Fruit fly (Drosophila melanogaster) S2 (cell line): ENCODE results near the gene heph.

Source experiments
- CG8478 ChIP-seq: fragments of >200 bp; optimal IDR thresholded peaks from 2 replicates; lab custom pipeline; 2018
- CTCF ChIP-seq, 2 experiments: fragments of >200 bp; optimal IDR thresholded peaks; 2 replicates each; lab custom pipeline; 2018

The heph gene

DNA sequence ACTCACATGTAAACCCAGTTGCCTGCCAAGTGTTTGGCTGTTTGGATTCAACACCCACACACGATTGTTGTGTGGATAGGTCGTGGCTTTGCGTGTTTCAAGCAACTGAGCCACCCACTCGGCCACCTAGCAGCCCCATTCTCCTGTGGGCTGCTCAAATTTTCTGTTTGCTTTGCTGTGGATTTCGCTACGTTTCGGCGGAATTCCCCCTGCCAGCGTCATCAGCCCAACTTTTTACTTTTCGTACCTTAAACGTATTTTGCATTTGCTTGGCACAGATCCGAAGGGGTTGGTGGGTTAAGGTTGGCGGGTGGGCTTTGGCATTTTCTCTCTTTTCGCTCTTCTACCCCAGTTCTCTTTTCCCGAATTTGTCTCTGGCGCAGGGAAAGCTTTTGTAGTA lies 192.9 kb downstream of the heph start:
- TF ChIP-seq CTCF (optimal IDR thresholded peaks at IDR 0.05; lab: Kevin White, UChicago) (no peak), CG8478 (lab: Kevin White, UChicago) (no peak)

dm6 chr3R:31812976-31813298 lies 202.4 kb downstream of the heph start:
- TF ChIP-seq CTCF (optimal IDR thresholded peaks at IDR 0.05; lab: Kevin White, UChicago) (no peak), CG8478 (lab: Kevin White, UChicago) (no peak)

DNA sequence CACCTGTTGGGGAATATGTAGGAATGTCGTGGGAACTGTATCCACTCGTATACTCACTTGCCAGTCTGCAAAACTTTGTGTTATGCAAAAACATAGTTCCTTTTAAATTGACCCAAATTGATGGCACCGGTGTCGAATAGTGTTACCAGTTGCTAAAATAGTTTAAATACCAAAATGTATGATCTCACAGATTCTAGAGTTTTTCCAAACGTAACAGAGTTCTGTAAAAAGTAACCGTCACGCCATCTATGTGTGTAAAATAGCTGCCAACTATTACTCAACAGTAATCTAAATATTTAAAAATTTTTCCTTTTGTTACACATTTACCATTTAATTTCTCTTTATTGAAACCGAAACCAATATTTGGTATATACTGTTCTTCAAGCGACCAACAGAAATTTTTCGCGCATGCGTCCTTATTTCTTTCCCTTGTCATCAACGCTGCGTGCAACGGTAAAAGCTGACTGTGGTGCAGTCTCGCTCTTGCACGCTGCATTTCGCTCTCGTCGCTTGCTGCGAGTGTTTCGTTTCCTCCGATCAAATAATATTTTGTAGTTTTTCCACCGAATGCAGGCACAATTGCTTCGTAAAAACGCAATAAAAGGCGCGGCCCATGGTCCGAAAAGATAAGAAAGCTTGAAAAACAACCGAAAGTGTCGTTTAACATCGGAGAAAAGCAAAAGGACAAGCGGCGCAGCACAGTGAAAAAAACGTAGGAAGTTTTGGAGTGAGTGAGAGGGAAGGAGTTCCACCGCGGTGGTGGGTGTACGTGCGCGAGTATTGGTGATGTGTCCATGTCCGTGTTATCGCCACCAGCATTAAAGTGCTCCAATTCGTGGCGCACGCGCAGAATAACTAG lies 203.0 kb downstream of the heph start, which contains the start of the genes FeCH and RhoGAP100F:
TSS of gene FeCH (minus strand) at position 180 of the 859 bp plus-strand sequence.
TSS of gene RhoGAP100F (plus strand) at position 493 of the 859 bp plus-strand sequence.
- TF ChIP-seq CTCF (optimal IDR thresholded peaks at IDR 0.05; lab: Kevin White, UChicago): peak; percentile 73 to 88
- no peak for TF ChIP-seq CG8478 (lab: Kevin White, UChicago)

DNA sequence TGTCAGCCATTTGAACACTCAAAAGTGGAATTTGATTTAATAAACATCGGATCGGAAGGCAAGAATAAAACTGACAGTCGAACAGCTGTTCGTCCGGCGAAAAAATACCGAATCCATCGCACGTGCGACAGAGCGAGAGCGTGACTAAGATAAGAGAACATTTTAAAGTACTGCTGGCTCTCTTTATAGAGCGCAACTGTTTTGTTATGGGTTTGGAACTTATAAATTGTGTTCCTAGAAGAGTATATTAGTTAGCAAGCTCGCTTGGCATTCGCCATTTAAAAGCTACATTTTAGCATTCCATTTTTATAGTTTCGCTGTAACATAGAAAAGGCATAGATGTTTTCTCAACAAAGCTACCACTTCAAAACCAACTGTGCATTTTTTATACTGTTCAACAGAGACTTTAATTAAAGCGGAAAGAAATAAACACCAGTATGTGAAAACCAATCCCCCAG lies 205.2 kb downstream of the heph start, which contains the start of gene Rift:
TSS of gene Rift (minus strand) at position 114 of the 458 bp plus-strand sequence.
- no peak for TF ChIP-seq CTCF (optimal IDR thresholded peaks at IDR 0.05; lab: Kevin White, UChicago)
- TF ChIP-seq CG8478 (lab: Kevin White, UChicago): no peak

- TF ChIP-seq CTCF (optimal IDR thresholded peaks at IDR 0.05; lab: Kevin White, UChicago) (no peak), CG8478 (lab: Kevin White, UChicago) (no peak)
Observed at dm6 chr3R:31809622-31810021, 205.7 kb downstream of the heph start.

- TF ChIP-seq CG8478 (lab: Kevin White, UChicago) (no peak), CTCF (optimal IDR thresholded peaks at IDR 0.05; lab: Kevin White, UChicago) (no peak)
Observed at dm6 chr3R:31808571-31808970, 206.7 kb downstream of the heph start.

DNA sequence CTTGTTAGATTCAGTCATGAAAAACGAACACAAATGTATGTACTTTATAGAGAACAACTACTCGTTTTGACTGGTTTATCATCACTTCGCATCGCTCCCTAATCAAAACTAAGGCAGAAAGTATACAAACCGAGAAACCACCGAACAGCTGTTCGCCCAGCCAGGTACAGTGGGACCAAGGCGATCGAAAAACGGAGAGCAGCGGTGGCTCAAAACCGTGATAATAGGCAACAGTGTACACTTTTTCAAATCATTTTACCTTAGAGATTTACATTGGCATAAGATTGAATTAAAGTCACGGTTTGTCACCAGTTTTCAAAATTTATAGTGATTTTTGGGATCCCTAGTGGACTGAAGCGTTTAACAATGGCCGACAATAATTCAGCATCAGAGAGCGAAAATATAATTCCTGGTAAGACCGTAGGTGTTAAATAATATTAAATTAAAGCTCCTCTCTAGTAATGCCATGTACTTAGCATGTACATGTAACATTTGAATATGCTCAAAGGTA lies 210.0 kb downstream of the heph start, which contains the start of the genes CG42233 and CG1971:
TSS of gene CG42233 (minus strand) at position 51 of the 511 bp plus-strand sequence.
TSS of gene CG1971 (plus strand) at position 241 of the 511 bp plus-strand sequence.
- no peak for TF ChIP-seq CTCF (optimal IDR thresholded peaks at IDR 0.05; lab: Kevin White, UChicago)
- TF ChIP-seq CG8478 (lab: Kevin White, UChicago): no peak

DNA sequence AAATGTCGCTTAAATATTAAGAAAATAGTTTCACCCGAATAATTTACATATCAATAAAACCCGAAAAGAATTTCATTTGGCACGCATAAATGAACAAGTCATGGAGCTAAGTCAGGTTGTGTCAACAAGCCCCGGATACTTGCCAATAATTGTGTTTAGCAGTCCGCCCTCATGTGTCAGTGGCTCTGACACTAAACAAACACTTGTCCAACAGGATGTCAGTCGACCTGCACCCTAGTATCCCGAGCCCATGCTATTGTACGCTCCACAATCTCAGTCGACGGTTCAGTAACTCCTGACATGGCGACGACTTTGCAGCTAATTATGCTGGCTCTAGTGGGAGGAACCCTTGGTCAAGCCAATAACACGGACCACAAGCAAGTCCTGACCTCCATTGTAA lies 214.7 kb downstream of the heph start, which contains the start of gene Ir100a:
TSS of gene Ir100a (plus strand) at position 301 of the 400 bp plus-strand sequence.
- TF ChIP-seq CG8478 (lab: Kevin White, UChicago): no peak
- no peak for TF ChIP-seq CTCF (optimal IDR thresholded peaks at IDR 0.05; lab: Kevin White, UChicago)
